Fruit fly (Drosophila melanogaster) whole organism, embryonic: ENCODE results near the gene MESR3.

ENCODE experiments used
- CG11723 ChIP-seq: fragments of 200-800 bp; sonication (Bioruptor generic); optimal IDR thresholded peaks from 2 replicates; lab custom pipeline; 2017; ENCODE audit warnings: missing biosample characterization, mild to moderate bottlenecking, missing genetic modification characterization
- CG1603 ChIP-seq: fragments of 200-800 bp; sonication (Bioruptor generic); optimal IDR thresholded peaks from 2 replicates; lab custom pipeline; 2019; ENCODE audit warnings: missing biosample characterization, mild to moderate bottlenecking, missing genetic modification characterization, moderate library complexity
- CG17186 ChIP-seq: fragments of 200-800 bp; sonication (Bioruptor generic); optimal IDR thresholded peaks from 3 replicates; lab custom pipeline; 2017; ENCODE audit warnings: missing biosample characterization, missing genetic modification reagents, missing genetic modification characterization
- CG2678 ChIP-seq: fragments of 200-800 bp; sonication (Bioruptor generic); optimal IDR thresholded peaks from 3 replicates; lab custom pipeline; 2019; ENCODE audit warnings: missing biosample characterization, mild to moderate bottlenecking, missing genetic modification characterization, moderate library complexity
- CG3281 ChIP-seq: fragments of 200-800 bp; sonication (Bioruptor generic); optimal IDR thresholded peaks from 3 replicates; lab custom pipeline; 2017; ENCODE audit warnings: missing biosample characterization, mild to moderate bottlenecking, missing genetic modification characterization
- CG34422 ChIP-seq: fragments of 200-800 bp; sonication (Bioruptor generic); IDR thresholded peaks from 3 replicates; pipeline ENCODE4 v1.3.6; 2022; ENCODE audit warnings: missing biosample characterization, missing genetic modification characterization
- CG3726 ChIP-seq: fragments of 200-800 bp; sonication (Bioruptor generic); IDR thresholded peaks from 3 replicates; pipeline ENCODE4, ENCODE4 v1.3.6; 2022; ENCODE audit warnings: missing biosample characterization, missing genetic modification characterization
- CG4328 ChIP-seq: fragments of 200-800 bp; sonication (Bioruptor generic); optimal IDR thresholded peaks from 3 replicates; lab custom pipeline; 2017; ENCODE audit warnings: missing biosample characterization, missing genetic modification reagents, missing genetic modification characterization
- CG4617 ChIP-seq: fragments of 200-800 bp; sonication (Bioruptor generic); optimal IDR thresholded peaks from 3 replicates; lab custom pipeline; 2016; ENCODE audit warnings: missing biosample characterization, missing genetic modification characterization, borderline replicate concordance
- CG4730 ChIP-seq: fragments of 200-800 bp; sonication (Bioruptor generic); IDR thresholded peaks from 2 replicates; pipeline ENCODE4 v1.3.6; 2022; ENCODE audit warnings: missing biosample characterization, missing genetic modification characterization
- CG5180 ChIP-seq: fragments of 200-800 bp; sonication (Bioruptor generic); optimal IDR thresholded peaks from 3 replicates; lab custom pipeline; 2017; ENCODE audit warnings: missing biosample characterization, missing genetic modification characterization, mild to moderate bottlenecking, moderate library complexity, missing genetic modification reagents
- CG5953 ChIP-seq: fragments of 200-800 bp; sonication (Bioruptor generic); IDR thresholded peaks from 2 replicates; pipeline ENCODE4 v1.3.6; 2022; ENCODE audit warnings: missing biosample characterization, missing genetic modification characterization
- CG8281 ChIP-seq: fragments of 200-800 bp; sonication (Bioruptor generic); optimal IDR thresholded peaks from 2 replicates; lab custom pipeline; 2018; ENCODE audit warnings: missing biosample characterization, mild to moderate bottlenecking, missing genetic modification characterization, moderate library complexity
- CG8478 ChIP-seq: fragments of >200 bp; optimal IDR thresholded peaks from 2 replicates; lab custom pipeline; 2018
- CG9876 ChIP-seq: fragments of 200-800 bp; sonication (Bioruptor generic); optimal IDR thresholded peaks from 2 replicates; lab custom pipeline; 2016; ENCODE audit warnings: missing biosample characterization, missing genetic modification characterization
- CTCF ChIP-seq: fragments of 200-800 bp; sonication (Bioruptor generic); optimal IDR thresholded peaks from 2 replicates; lab custom pipeline; 2017; ENCODE audit warnings: missing biosample characterization, mild to moderate bottlenecking, missing genetic modification characterization, moderate library complexity
- Deaf1 ChIP-seq: fragments of 200-800 bp; optimal IDR thresholded peaks from 3 replicates; lab custom pipeline; 2019; ENCODE audit warnings: missing biosample characterization, mild to moderate bottlenecking, missing genetic modification characterization, moderate library complexity
- ERR ChIP-seq: fragments of 200-800 bp; sonication (Bioruptor generic); optimal IDR thresholded peaks from 2 replicates; lab custom pipeline; 2016; ENCODE audit warnings: missing biosample characterization, missing genetic modification characterization
- Fer2 ChIP-seq: fragments of 200-800 bp; sonication (Bioruptor generic); optimal IDR thresholded peaks from 2 replicates; lab custom pipeline; 2018; ENCODE audit warnings: missing biosample characterization, mild to moderate bottlenecking, missing genetic modification characterization, moderate library complexity
- Gug ChIP-seq: fragments of 200-800 bp; sonication (Bioruptor generic); IDR thresholded peaks from 4 replicates; pipeline ENCODE4 v1.3.6; 2022; ENCODE audit warnings: missing biosample characterization, missing genetic modification characterization
- Hr78 ChIP-seq, 2 experiments: fragments of 200-800 bp in 1 of 2; fragments of >200 bp in 1 of 2; sonication (Bioruptor generic) in 1 of 2; optimal IDR thresholded peaks; 2 replicates each; lab custom pipeline; 2017 to 2019; ENCODE audit warnings: missing biosample characterization in 2 of 2, missing genetic modification characterization in 2 of 2, mild to moderate bottlenecking in 1 of 2, moderate library complexity in 1 of 2
- MBD-R2 ChIP-seq: fragments of 200-800 bp; sonication (Bioruptor generic); IDR thresholded peaks from 2 replicates; pipeline ENCODE4 v1.3.6; 2022; ENCODE audit warnings: missing biosample characterization, missing genetic modification characterization
- Max ChIP-seq: fragments of 200-800 bp; sonication (Bioruptor generic); optimal IDR thresholded peaks from 2 replicates; lab custom pipeline; 2016; ENCODE audit warnings: missing biosample characterization, mild to moderate bottlenecking, missing genetic modification characterization
- Nf-YB ChIP-seq: fragments of 200-800 bp; sonication (Bioruptor generic); optimal IDR thresholded peaks from 3 replicates; lab custom pipeline; 2019; ENCODE audit warnings: missing biosample characterization, mild to moderate bottlenecking, missing genetic modification characterization, moderate library complexity
- Optix ChIP-seq: fragments of 200-800 bp; sonication (Bioruptor generic); IDR thresholded peaks from 3 replicates; pipeline ENCODE4 v1.3.6; 2022; ENCODE audit warnings: missing biosample characterization, missing genetic modification characterization
- Spps ChIP-seq: fragments of 200-800 bp; sonication (Bioruptor generic); optimal IDR thresholded peaks from 2 replicates; lab custom pipeline; 2018; ENCODE audit warnings: missing biosample characterization, mild to moderate bottlenecking, missing genetic modification characterization
- Stat92E ChIP-seq, 3 experiments: fragments of >200 bp in 2 of 3; fragments of 200-800 bp in 1 of 3; sonication (Bioruptor generic) in 1 of 3; optimal IDR thresholded peaks; 2 replicates each; lab custom pipeline; 2017 to 2019; ENCODE audit warnings: missing biosample characterization in 3 of 3, missing genetic modification characterization in 3 of 3, mild to moderate bottlenecking in 1 of 3, moderate library complexity in 1 of 3
- TFAM ChIP-seq: fragments of 200-800 bp; sonication (Bioruptor generic); optimal IDR thresholded peaks from 2 replicates; lab custom pipeline; 2017; ENCODE audit warnings: missing biosample characterization, missing genetic modification characterization, inconsistent platforms
- Trl ChIP-seq, 3 experiments: fragments of >200 bp in 2 of 3; fragments of 200-800 bp in 1 of 3; sonication (Bioruptor generic) in 1 of 3; optimal IDR thresholded peaks; 2 replicates in 1 of 3; 3 replicates in 2 of 3; lab custom pipeline; 2016 to 2017; ENCODE audit warnings: missing biosample characterization in 1 of 3, missing genetic modification characterization in 1 of 3
- ase ChIP-seq: fragments of 200-800 bp; sonication (Bioruptor generic); IDR thresholded peaks from 3 replicates; pipeline ENCODE4 v1.3.6; 2022; ENCODE audit warnings: missing biosample characterization, missing genetic modification characterization
- bcd ChIP-seq: fragments of 200-800 bp; sonication (Bioruptor generic); optimal IDR thresholded peaks from 2 replicates; lab custom pipeline; 2017; ENCODE audit warnings: missing biosample characterization, mild to moderate bottlenecking, missing genetic modification characterization
- btn ChIP-seq: fragments of 200-800 bp; sonication (Bioruptor generic); optimal IDR thresholded peaks from 2 replicates; lab custom pipeline; 2016; ENCODE audit warnings: missing biosample characterization, missing genetic modification characterization
- crol ChIP-seq: fragments of 200-800 bp; sonication (Bioruptor generic); IDR thresholded peaks from 2 replicates; pipeline ENCODE4 v1.3.6; 2022; ENCODE audit warnings: missing biosample characterization, missing genetic modification characterization
- dmrt11E ChIP-seq: fragments of 200-800 bp; sonication (Bioruptor generic); optimal IDR thresholded peaks from 3 replicates; lab custom pipeline; 2018; ENCODE audit warnings: missing biosample characterization, mild to moderate bottlenecking, missing genetic modification characterization, moderate library complexity
- fd102C ChIP-seq: fragments of 200-800 bp; sonication (Bioruptor generic); optimal IDR thresholded peaks from 2 replicates; lab custom pipeline; 2018; ENCODE audit warnings: missing biosample characterization, mild to moderate bottlenecking, missing genetic modification characterization, moderate library complexity
- fru ChIP-seq: fragments of >200 bp; optimal IDR thresholded peaks from 2 replicates; lab custom pipeline; 2017
- grau ChIP-seq: fragments of 200-800 bp; optimal IDR thresholded peaks from 3 replicates; lab custom pipeline; 2019; ENCODE audit warnings: missing biosample characterization, mild to moderate bottlenecking, missing genetic modification characterization, moderate library complexity
- grn ChIP-seq: fragments of 200-800 bp; sonication (Bioruptor generic); optimal IDR thresholded peaks from 3 replicates; lab custom pipeline; 2017; ENCODE audit warnings: missing biosample characterization, missing genetic modification characterization
- ken ChIP-seq: fragments of 200-800 bp; sonication (Bioruptor generic); IDR thresholded peaks from 3 replicates; pipeline ENCODE4 v1.3.6; 2022; ENCODE audit warnings: missing biosample characterization, missing genetic modification characterization
- knrl ChIP-seq: fragments of 200-800 bp; sonication (Bioruptor generic); IDR thresholded peaks from 3 replicates; pipeline ENCODE4 v1.3.6; 2022; ENCODE audit warnings: missing biosample characterization, missing genetic modification characterization; ENCODE audit not compliant: partially characterized antibody
- lab ChIP-seq: fragments of 200-800 bp; sonication (Bioruptor generic); optimal IDR thresholded peaks from 3 replicates; lab custom pipeline; 2017; ENCODE audit warnings: missing biosample characterization, missing genetic modification characterization, mild to moderate bottlenecking, moderate library complexity, missing genetic modification reagents
- mld ChIP-seq: fragments of 200-800 bp; sonication (Bioruptor generic); IDR thresholded peaks from 3 replicates; pipeline ENCODE4 v1.3.6; 2022; ENCODE audit warnings: missing biosample characterization, missing genetic modification characterization; ENCODE audit not compliant: partially characterized antibody
- odd ChIP-seq: fragments of 200-800 bp; sonication (Bioruptor generic); optimal IDR thresholded peaks from 2 replicates; lab custom pipeline; 2017; ENCODE audit warnings: missing biosample characterization, mild to moderate bottlenecking, missing genetic modification characterization
- psq ChIP-seq: fragments of 200-800 bp; sonication (Bioruptor generic); optimal IDR thresholded peaks from 2 replicates; lab custom pipeline; 2017; ENCODE audit warnings: missing biosample characterization, missing genetic modification characterization
- sens ChIP-seq: fragments of 200-800 bp; sonication (Bioruptor generic); peaks from one replicate; lab custom pipeline; 2016; ENCODE audit warnings: missing biosample characterization, missing genetic modification characterization
- tap ChIP-seq: fragments of 200-800 bp; optimal IDR thresholded peaks from 3 replicates; lab custom pipeline; 2019; ENCODE audit warnings: missing biosample characterization, mild to moderate bottlenecking, missing genetic modification characterization, moderate library complexity
- usp ChIP-seq: fragments of >200 bp; optimal IDR thresholded peaks from 2 replicates; lab custom pipeline; 2017; ENCODE audit warnings: missing biosample characterization, missing genetic modification characterization
- vvl ChIP-seq: fragments of 200-800 bp; sonication (Bioruptor generic); IDR thresholded peaks from 2 replicates; pipeline ENCODE4 v1.3.6; 2022; ENCODE audit warnings: missing biosample characterization, missing genetic modification characterization
- z ChIP-seq: fragments of 200-800 bp; sonication (Bioruptor generic); IDR thresholded peaks from 3 replicates; pipeline ENCODE4 v1.3.6; 2022; ENCODE audit warnings: missing biosample characterization, missing genetic modification characterization

Gene MESR3

DNA sequence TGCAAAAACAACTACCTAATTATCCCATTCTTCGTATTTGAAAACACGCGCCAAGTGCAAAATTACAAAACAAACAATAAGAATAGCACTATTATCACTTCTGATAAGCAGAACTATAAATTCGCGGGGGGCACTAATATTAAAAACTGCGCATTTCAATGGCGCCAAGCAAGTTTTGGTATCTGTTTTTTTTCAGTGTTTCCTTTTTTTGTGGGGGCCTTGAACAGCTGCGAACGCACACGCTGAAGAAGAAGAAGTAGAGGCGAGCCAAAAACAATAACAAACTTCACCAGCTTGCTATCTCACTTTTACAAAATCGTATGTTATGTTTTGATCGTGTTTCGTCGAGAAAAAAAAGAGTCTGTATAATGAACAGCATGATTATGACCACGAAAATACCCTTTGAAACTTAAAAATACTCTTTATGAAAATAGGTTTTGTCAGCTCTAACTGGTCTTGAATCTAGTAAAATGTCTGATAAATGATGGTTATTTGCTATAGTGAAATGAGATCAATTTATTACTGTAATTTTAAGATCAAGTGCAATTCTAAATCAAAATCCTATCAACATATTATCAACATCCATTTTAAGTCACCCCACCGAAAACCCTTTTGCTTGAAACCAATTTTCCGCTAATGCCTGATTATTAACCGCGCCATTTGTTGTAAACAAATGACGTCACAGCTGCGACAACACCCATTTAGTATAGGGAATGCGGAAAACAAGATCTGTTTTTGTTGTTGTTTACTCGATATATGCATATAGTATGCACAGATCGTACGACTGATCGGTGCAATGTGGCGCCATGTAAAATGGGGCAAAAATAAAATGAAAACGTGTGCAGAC lies 77.0 kb downstream of the MESR3 start (continued):
- TF ChIP-seq ERR (GFP tag; lab: Kevin White, UChicago): peak; percentile 58
- TF ChIP-seq MBD-R2 (GFP tag; lab: Robert Waterston, UW): peak; percentile 60
- peak; percentile 93 for TF ChIP-seq sens (GFP tag; lab: Kevin White, UChicago)
- peak; percentile 50 for TF ChIP-seq CG4328 (GFP tag; lab: Kevin White, UChicago)
- TF ChIP-seq Max (GFP tag; lab: Kevin White, UChicago): peak; percentile 18
- TF ChIP-seq Stat92E (GFP tag; optimal IDR thresholded peaks at IDR 0.05; lab: Kevin White, UChicago): no peak
- no peak for TF ChIP-seq CG3726 (GFP tag; lab: Robert Waterston, UW)
- TF ChIP-seq CG8478: no peak
- TF ChIP-seq Nf-YB: peak; percentile 3
- peak; percentile 46 for TF ChIP-seq grau (tag; lab: Kevin White, UChicago)
- no peak for TF ChIP-seq CG8281 (tag; lab: Kevin White, UChicago)
- TF ChIP-seq psq (GFP tag; lab: Kevin White, UChicago): peak; percentile 67
- TF ChIP-seq TFAM: peak; percentile 10
- peak; percentile 46 for TF ChIP-seq CG2678 (tag; lab: Kevin White, UChicago)
- peak; percentile 17 for TF ChIP-seq CG4617 (GFP tag; lab: Kevin White, UChicago)
- TF ChIP-seq Spps (tag; lab: Kevin White, UChicago): no peak
- peak; percentile 45 for TF ChIP-seq odd (GFP tag; lab: Kevin White, UChicago)
- no peak for TF ChIP-seq z (GFP tag; lab: Robert Waterston, UW)
- TF ChIP-seq usp: no peak
- peak; percentile 26 for TF ChIP-seq Deaf1 (tag; lab: Kevin White, UChicago)
- no peak for TF ChIP-seq mld (GFP tag; lab: Robert Waterston, UW)
- peak; percentile 49 for TF ChIP-seq CG5953 (GFP tag; lab: Robert Waterston, UW)
- TF ChIP-seq CG3281 (GFP tag; lab: Kevin White, UChicago): peak; percentile 43
- peak; percentile 66; the same call in 3 of the 4 replicates for TF ChIP-seq Gug (GFP tag; lab: Robert Waterston, UW)
- TF ChIP-seq Trl (optimal IDR thresholded peaks at IDR 0.05; lab: Kevin White, UChicago): no peak
- no peak for TF ChIP-seq Trl (GFP tag; optimal IDR thresholded peaks at IDR 0.05; lab: Kevin White, UChicago)
- peak; percentile 80 for TF ChIP-seq Optix (GFP tag; lab: Robert Waterston, UW)
- TF ChIP-seq CG1603 (tag; lab: Kevin White, UChicago): peak; percentile 59
- peak; percentile 32; the same call in 1 of the 3 replicates for TF ChIP-seq knrl (GFP tag; lab: Robert Waterston, UW)
- peak; percentile 32 for TF ChIP-seq CTCF (GFP tag; lab: Kevin White, UChicago)
- TF ChIP-seq fru: no peak
- TF ChIP-seq ken (GFP tag; lab: Robert Waterston, UW): 0 out of 3 replicates have a peak, but pooled peaks have one; percentile 47
- peak; percentile 81 for TF ChIP-seq lab (GFP tag; lab: Kevin White, UChicago)
- TF ChIP-seq CG17186: no peak
- peak; percentile 28 for TF ChIP-seq CG5180 (GFP tag; lab: Kevin White, UChicago)
- no peak for TF ChIP-seq Fer2
- peak; percentile 73 for TF ChIP-seq vvl (GFP tag; lab: Robert Waterston, UW)
- TF ChIP-seq CG4730 (GFP tag; lab: Robert Waterston, UW): peak; percentile 61
- no peak for TF ChIP-seq Hr78 (GFP tag; optimal IDR thresholded peaks at IDR 0.05; lab: Kevin White, UChicago)
- peak; percentile 12 for TF ChIP-seq btn (GFP tag; lab: Kevin White, UChicago)
- TF ChIP-seq fd102C (GFP tag; lab: Kevin White, UChicago): no peak
- TF ChIP-seq CG11723 (GFP tag; lab: Kevin White, UChicago): peak; percentile 51
- TF ChIP-seq CG9876 (GFP tag; lab: Kevin White, UChicago): peak; percentile 48
- no peak for TF ChIP-seq crol (GFP tag; lab: Robert Waterston, UW)
- peak; percentile 23 for TF ChIP-seq grn (GFP tag; lab: Kevin White, UChicago)
- no peak for TF ChIP-seq dmrt11E
- peak; percentile 45; the same call in 1 of the 3 replicates for TF ChIP-seq CG34422 (GFP tag; lab: Robert Waterston, UW)
- TF ChIP-seq tap (tag; lab: Kevin White, UChicago): no peak
- peak; percentile 39 for TF ChIP-seq bcd
- TF ChIP-seq ase: 0 out of 3 replicates have a peak, but pooled peaks have one; percentile 62
